Worm (Caenorhabditis elegans): Measurements from ENCODE around the gene F53C3.7.

- TF ChIP-seq him-1 (tag; optimal IDR thresholded peaks at IDR 0.05) (no peak), W03F9.2 (tag; optimal IDR thresholded peaks at IDR 0.05) (no peak)
These were observed 6.3 kb downstream of the F53C3.7 start, which contains the start of gene F53C3.4 for ce11 chrII:3901108-3901507.

All from whole organism, L4/young adult.